Worm (Caenorhabditis elegans): ENCODE data around the gene ufbp-1.

ufbp-1 gene

ce11 chrIII:8449160-8449807 is 5.9 kb upstream of the ufbp-1 start, which contains the start of gene mrpl-32:
Gene mrpl-32 (plus strand): TSS chrIII:8449757.
- TF ChIP-seq atf-7 (tag; optimal IDR thresholded peaks at IDR 0.05) (peak; percentile 39), F37B4.10 (GFP tag; IDR thresholded peaks at IDR 0.05) (no peak), tlf-1 (GFP tag; optimal IDR thresholded peaks at IDR 0.05) (peak; percentile 35), lin-54 (GFP tag; optimal IDR thresholded peaks at IDR 0.05) (peak; percentile 62), B0336.3 (GFP tag; IDR thresholded peaks at IDR 0.05) (peak; percentile 81), ztf-25 (GFP tag; IDR thresholded peaks at IDR 0.05) (no peak), hmg-20 (GFP tag; IDR thresholded peaks at IDR 0.05) (no peak), unc-130 (GFP tag; optimal IDR thresholded peaks at IDR 0.05) (peak; percentile 31), ama-1 (optimal IDR thresholded peaks at IDR 0.05) (peak; percentile 30), ama-1 (GFP tag; optimal IDR thresholded peaks at IDR 0.05) (peak; percentile 2 to 54), lsl-1 (GFP tag; optimal IDR thresholded peaks at IDR 0.05) (peak; percentile 34), D2030.7 (GFP tag; IDR thresholded peaks at IDR 0.05) (no peak), F49E8.2 (tag; optimal IDR thresholded peaks at IDR 0.05; ENCODE audit: insufficient read depth) (peak; percentile 51), pbrm-1 (GFP tag; IDR thresholded peaks at IDR 0.05) (0 out of 2 replicates have a peak, but pooled peaks have one; percentile 19), madf-6 (GFP tag; IDR thresholded peaks at IDR 0.05) (peak; percentile 68), Y79H2A.3 (GFP tag; conservative IDR thresholded peaks at IDR 0.05) (0 out of 2 replicates have a peak, but pooled peaks have one; percentile 19), C06A6.2 (GFP tag; conservative IDR thresholded peaks at IDR 0.05) (no peak), ceh-58 (GFP tag; IDR thresholded peaks at IDR 0.05) (0 out of 2 replicates have a peak, but pooled peaks have one; percentile 11), xnd-1 (tag; optimal IDR thresholded peaks at IDR 0.05) (peak; percentile 38), fkh-3 (tag; optimal IDR thresholded peaks at IDR 0.05) (no peak), rcor-1 (GFP tag; IDR thresholded peaks at IDR 0.05) (0 out of 2 replicates have a peak, but pooled peaks have one; percentile 5), F10E7.11 (tag; optimal IDR thresholded peaks at IDR 0.05) (peak; percentile 81), nfyb-1 (GFP tag; IDR thresholded peaks at IDR 0.05) (peak; percentile 68; the same call in 1 of the 2 replicates), efl-1 (GFP tag; optimal IDR thresholded peaks at IDR 0.05) (peak; percentile 8), B0261.1 (tag; optimal IDR thresholded peaks at IDR 0.05) (peak; percentile 8), ztf-18 (tag; optimal IDR thresholded peaks at IDR 0.05) (no peak), snpc-4 (GFP tag; optimal IDR thresholded peaks at IDR 0.05) (peak; percentile 46), snpc-4 (tag; optimal IDR thresholded peaks at IDR 0.05) (peak in 2 of 4 experiments; percentile 21 to 64), rpc-1 (optimal IDR thresholded peaks at IDR 0.05) (peak; percentile 8), rpc-1 (tag; optimal IDR thresholded peaks at IDR 0.05) (no peak), Y53G8AR.9 (GFP tag; conservative IDR thresholded peaks at IDR 0.05) (peak; percentile 76), egl-18 (GFP tag; IDR thresholded peaks at IDR 0.05) (no peak), tbp1 (GFP tag; optimal IDR thresholded peaks at IDR 0.05) (peak; percentile 42), ztf-22 (GFP tag; optimal IDR thresholded peaks at IDR 0.05) (no peak), repo-1 (tag; optimal IDR thresholded peaks at IDR 0.05) (peak; percentile 89), dpff-1 (tag; optimal IDR thresholded peaks at IDR 0.05) (peak; percentile 12), lin-35 (GFP tag; optimal IDR thresholded peaks at IDR 0.05) (peak in 1 of 3 experiments; percentile 13), Y56A3A.18 (GFP tag; IDR thresholded peaks at IDR 0.05) (peak; percentile 82; the same call in 1 of the 2 replicates), bed-1 (GFP tag; IDR thresholded peaks at IDR 0.05) (0 out of 2 replicates have a peak, but pooled peaks have one; percentile 79), let-526 (GFP tag; IDR thresholded peaks at IDR 0.05) (no peak), snpc-1.3 (tag; optimal IDR thresholded peaks at IDR 0.05; ENCODE audit: insufficient read depth) (peak; percentile 51), attf-3 (GFP tag; conservative IDR thresholded peaks at IDR 0.05) (0 out of 2 replicates have a peak, but pooled peaks have one; percentile 33), ceh-100 (GFP tag; IDR thresholded peaks at IDR 0.05) (0 out of 2 replicates have a peak, but pooled peaks have one; percentile 22), hrde-1 (tag; optimal IDR thresholded peaks at IDR 0.05; ENCODE audit: borderline replicate concordance) (no peak), chd-7 (tag; optimal IDR thresholded peaks at IDR 0.05) (peak; percentile 33), Y95B8A.8 (GFP tag; IDR thresholded peaks at IDR 0.05) (no peak), cebp-1 (GFP tag; IDR thresholded peaks at IDR 0.05) (no peak), cebp-1 (tag; optimal IDR thresholded peaks at IDR 0.05) (peak; percentile 28)
